Fruit fly (Drosophila melanogaster): ENCODE results near the gene esg.

The esg gene

dm6 chr2L:15361527-15361926 lies 27.9 kb downstream of the esg start, which contains the start of gene CG15258:
TSS of gene CG15258 (minus strand) at chr2L:15361627.
- TF ChIP-seq GATAd (GFP tag; optimal IDR thresholded peaks at IDR 0.05) (no peak), CG32264 (GFP tag; optimal IDR thresholded peaks at IDR 0.05) (no peak), rgr (GFP tag; optimal IDR thresholded peaks at IDR 0.05) (no peak), pan (optimal IDR thresholded peaks at IDR 0.05) (no peak)

- TF ChIP-seq psq (GFP tag; optimal IDR thresholded peaks at IDR 0.05), result peak; percentile 40
- TF ChIP-seq fru (GFP tag; optimal IDR thresholded peaks at IDR 0.05), result peak; percentile 39
- peak; percentile 36 for TF ChIP-seq Sp1 (GFP tag; optimal IDR thresholded peaks at IDR 0.05)
- peak; percentile 46 for TF ChIP-seq HLH106 (tag; optimal IDR thresholded peaks at IDR 0.05)
- no peak for TF ChIP-seq br (GFP tag; optimal IDR thresholded peaks at IDR 0.05)
Measured at dm6 chr2L:15364026-15364425, 30.4 kb downstream of the esg start.

dm6 chr2L:15367607-15368006 lies 33.9 kb downstream of the esg start:
- TF ChIP-seq HLH106 (tag; optimal IDR thresholded peaks at IDR 0.05), result no peak
- TF ChIP-seq tai (GFP tag; optimal IDR thresholded peaks at IDR 0.05), result no peak
- no peak for TF ChIP-seq Hr78 (GFP tag; optimal IDR thresholded peaks at IDR 0.05)
- TF ChIP-seq foxo (GFP tag; optimal IDR thresholded peaks at IDR 0.05), result no peak
- TF ChIP-seq OdsH (GFP tag; optimal IDR thresholded peaks at IDR 0.05), result no peak
- no peak for TF ChIP-seq Dfd (GFP tag; optimal IDR thresholded peaks at IDR 0.05)
- TF ChIP-seq Jra (GFP tag; optimal IDR thresholded peaks at IDR 0.05), result no peak
- no peak for TF ChIP-seq Vsx2 (GFP tag; optimal IDR thresholded peaks at IDR 0.05; ENCODE audit: partially characterized antibody)
- no peak for TF ChIP-seq sage (GFP tag; optimal IDR thresholded peaks at IDR 0.05)
- no peak for TF ChIP-seq ey (GFP tag; optimal IDR thresholded peaks at IDR 0.05)
- no peak for TF ChIP-seq CG9705 (GFP tag; optimal IDR thresholded peaks at IDR 0.05)
- TF ChIP-seq rgr (GFP tag; optimal IDR thresholded peaks at IDR 0.05), result no peak
- TF ChIP-seq Hr83 (GFP tag; optimal IDR thresholded peaks at IDR 0.05; ENCODE audit: poor library complexity, severe bottlenecking), result no peak
- no peak for TF ChIP-seq CG32264 (GFP tag; optimal IDR thresholded peaks at IDR 0.05)

dm6 chr2L:15370016-15370415 lies 36.4 kb downstream of the esg start:
- TF ChIP-seq Dif (GFP tag; optimal IDR thresholded peaks at IDR 0.05; ENCODE audit: partially characterized antibody), result no peak
- TF ChIP-seq GATAd (GFP tag; optimal IDR thresholded peaks at IDR 0.05), result no peak
- TF ChIP-seq sv (GFP tag; optimal IDR thresholded peaks at IDR 0.05), result no peak
- no peak for TF ChIP-seq Hr83 (GFP tag; optimal IDR thresholded peaks at IDR 0.05; ENCODE audit: poor library complexity, severe bottlenecking)
- no peak for TF ChIP-seq tai (GFP tag; optimal IDR thresholded peaks at IDR 0.05)
- no peak for TF ChIP-seq Mio (GFP tag; optimal IDR thresholded peaks at IDR 0.05)
- TF ChIP-seq foxo (GFP tag; optimal IDR thresholded peaks at IDR 0.05), result no peak
- no peak for TF ChIP-seq Abd-B (GFP tag; optimal IDR thresholded peaks at IDR 0.05)
- TF ChIP-seq OdsH (GFP tag; optimal IDR thresholded peaks at IDR 0.05), result no peak
- TF ChIP-seq sage (GFP tag; optimal IDR thresholded peaks at IDR 0.05), result no peak
- no peak for TF ChIP-seq CG9705 (GFP tag; optimal IDR thresholded peaks at IDR 0.05)
- no peak for TF ChIP-seq Dfd (GFP tag; optimal IDR thresholded peaks at IDR 0.05)
- TF ChIP-seq Rel (GFP tag; optimal IDR thresholded peaks at IDR 0.05), result no peak
- TF ChIP-seq Rel (tag; optimal IDR thresholded peaks at IDR 0.05), result no peak
- no peak for TF ChIP-seq fru (GFP tag; optimal IDR thresholded peaks at IDR 0.05)

dm6 chr2L:15370467-15370866 lies 36.8 kb downstream of the esg start:
- TF ChIP-seq GATAd (GFP tag; optimal IDR thresholded peaks at IDR 0.05), result no peak
- no peak for TF ChIP-seq Rel (GFP tag; optimal IDR thresholded peaks at IDR 0.05)
- TF ChIP-seq Rel (tag; optimal IDR thresholded peaks at IDR 0.05), result no peak
- no peak for TF ChIP-seq woc (GFP tag; optimal IDR thresholded peaks at IDR 0.05)
- no peak for TF ChIP-seq fru (GFP tag; optimal IDR thresholded peaks at IDR 0.05)
- no peak for TF ChIP-seq Mio (GFP tag; optimal IDR thresholded peaks at IDR 0.05)
- no peak for TF ChIP-seq Hnf4 (GFP tag; optimal IDR thresholded peaks at IDR 0.05)
- no peak for TF ChIP-seq N (GFP tag; optimal IDR thresholded peaks at IDR 0.05)
- no peak for TF ChIP-seq h (GFP tag; optimal IDR thresholded peaks at IDR 0.05)
- TF ChIP-seq OdsH (GFP tag; optimal IDR thresholded peaks at IDR 0.05), result no peak

- no peak for TF ChIP-seq Jra (GFP tag; optimal IDR thresholded peaks at IDR 0.05)
- TF ChIP-seq CrebA (GFP tag; optimal IDR thresholded peaks at IDR 0.05; ENCODE audit: borderline replicate concordance), result no peak
- no peak for TF ChIP-seq foxo (GFP tag; optimal IDR thresholded peaks at IDR 0.05)
- no peak for TF ChIP-seq Vsx2 (GFP tag; optimal IDR thresholded peaks at IDR 0.05; ENCODE audit: partially characterized antibody)
- TF ChIP-seq Dif (GFP tag; optimal IDR thresholded peaks at IDR 0.05; ENCODE audit: partially characterized antibody), result no peak
- no peak for TF ChIP-seq Mio (GFP tag; optimal IDR thresholded peaks at IDR 0.05)
- TF ChIP-seq usp (GFP tag; optimal IDR thresholded peaks at IDR 0.05), result no peak
- TF ChIP-seq br (GFP tag; optimal IDR thresholded peaks at IDR 0.05), result no peak
- TF ChIP-seq lola (GFP tag; optimal IDR thresholded peaks at IDR 0.05), result no peak
Measured at dm6 chr2L:15371237-15371636, 37.6 kb downstream of the esg start.
